Worm (Caenorhabditis elegans): ENCODE measurements around the gene C47E12.11.

ce11 chrIV:9948035-9948434 lies 21.2 kb upstream of the C47E12.11 start:
- TF ChIP-seq skn-1 (tag; optimal IDR thresholded peaks at IDR 0.05) (no peak), nhr-12 (tag; optimal IDR thresholded peaks at IDR 0.05) (no peak), snpc-4 (tag; optimal IDR thresholded peaks at IDR 0.05) (no peak), nhr-11 (tag; optimal IDR thresholded peaks at IDR 0.05) (peak; percentile 33), elt-2 (tag; optimal IDR thresholded peaks at IDR 0.05) (no peak), pha-4 (tag; optimal IDR thresholded peaks at IDR 0.05) (peak; percentile 13), ztf-11 (tag; optimal IDR thresholded peaks at IDR 0.05) (no peak), unc-62 (GFP tag; optimal IDR thresholded peaks at IDR 0.05) (no peak), pqm-1 (tag; optimal IDR thresholded peaks at IDR 0.05) (no peak), elt-1 (tag; optimal IDR thresholded peaks at IDR 0.05) (no peak), lin-15B (tag; optimal IDR thresholded peaks at IDR 0.05) (peak; percentile 65), tbx-2 (tag; optimal IDR thresholded peaks at IDR 0.05) (no peak), sea-2 (GFP tag; optimal IDR thresholded peaks at IDR 0.05) (no peak)

All from whole organism, L3 larva.